Comparison of ENCODE assay signal across 1 fruit fly cellular context in genomic region chr2L:3600847-3601246, dm6.
A peak's percentile ranks its signal among the peaks of the same experiment; 100 is the strongest.
TF ChIP-seq lines count a peak whose summit lies in the region.

No protein-coding gene starts in this region.

TF ChIP-seq in whole organism, embryonic, 481 proteins besides CTCF, POLR2A, EP300 and RAD21 (continued from another document and continues in another):
- TF ChIP-seq bsh (GFP tag; optimal IDR thresholded peaks at IDR 0.05; lab: Kevin White, UChicago): peak in 1 of 2 experiments; percentile 76
- peak; percentile 21 to 30 for TF ChIP-seq Pdp1 (GFP tag; optimal IDR thresholded peaks at IDR 0.05; lab: Kevin White, UChicago)
- TF ChIP-seq row (GFP tag; IDR thresholded peaks at IDR 0.05; lab: Robert Waterston, UW): peak; percentile 48; the same call in 2 of the 3 replicates
- TF ChIP-seq CG3407 (GFP tag; optimal IDR thresholded peaks at IDR 0.05; lab: Kevin White, UChicago): no peak
- TF ChIP-seq CG10543 (GFP tag; optimal IDR thresholded peaks at IDR 0.05; lab: Kevin White, UChicago): no peak
- TF ChIP-seq btn (GFP tag; optimal IDR thresholded peaks at IDR 0.05; lab: Kevin White, UChicago): no peak
- TF ChIP-seq Opbp (GFP tag; IDR thresholded peaks at IDR 0.05; lab: Robert Waterston, UW; ENCODE audit: partially characterized antibody): no peak
- no peak for TF ChIP-seq kay (GFP tag; optimal IDR thresholded peaks at IDR 0.05; lab: Kevin White, UChicago)
- 0 out of 3 replicates have a peak, but pooled peaks have one; percentile 22 for TF ChIP-seq CG2199 (GFP tag; IDR thresholded peaks at IDR 0.05; lab: Robert Waterston, UW)
- no peak for TF ChIP-seq her (GFP tag; optimal IDR thresholded peaks at IDR 0.05; lab: Kevin White, UChicago)
- TF ChIP-seq chm (GFP tag; IDR thresholded peaks at IDR 0.05; lab: Robert Waterston, UW): peak; percentile 82
- TF ChIP-seq Taf1 (GFP tag; IDR thresholded peaks at IDR 0.05; lab: Robert Waterston, UW): no peak
- TF ChIP-seq fd3F (GFP tag; optimal IDR thresholded peaks at IDR 0.05; lab: Kevin White, UChicago): no peak
- no peak for TF ChIP-seq cas (GFP tag; IDR thresholded peaks at IDR 0.05; lab: Robert Waterston, UW)
- no peak for TF ChIP-seq danr (GFP tag; IDR thresholded peaks at IDR 0.05; lab: Robert Waterston, UW)
- no peak for TF ChIP-seq BEAF-32 (GFP tag; optimal IDR thresholded peaks at IDR 0.05; lab: Kevin White, UChicago)
- peak; percentile 4 for TF ChIP-seq Elba2 (GFP tag; optimal IDR thresholded peaks at IDR 0.05; lab: Kevin White, UChicago)
- TF ChIP-seq p53 (GFP tag; optimal IDR thresholded peaks at IDR 0.05; lab: Kevin White, UChicago): no peak
- TF ChIP-seq Dek (tag; optimal IDR thresholded peaks at IDR 0.05; lab: Kevin White, UChicago): no peak
- TF ChIP-seq CG2889 (GFP tag; IDR thresholded peaks at IDR 0.05; lab: Robert Waterston, UW): no peak
- TF ChIP-seq sr (GFP tag; IDR thresholded peaks at IDR 0.05; lab: Robert Waterston, UW): no peak
- TF ChIP-seq CG18476 (GFP tag; optimal IDR thresholded peaks at IDR 0.05; lab: Kevin White, UChicago): no peak
- TF ChIP-seq crp (GFP tag; optimal IDR thresholded peaks at IDR 0.05; lab: Kevin White, UChicago): no peak
- no peak for TF ChIP-seq CG17186 (GFP tag; optimal IDR thresholded peaks at IDR 0.05; lab: Kevin White, UChicago)
- TF ChIP-seq CG11093 (GFP tag; IDR thresholded peaks at IDR 0.05; lab: Robert Waterston, UW): no peak
- TF ChIP-seq NfI (GFP tag; optimal IDR thresholded peaks at IDR 0.05; lab: Kevin White, UChicago): no peak
- peak; percentile 51 for TF ChIP-seq unpg (GFP tag; optimal IDR thresholded peaks at IDR 0.05; lab: Kevin White, UChicago)
- TF ChIP-seq CG17568 (GFP tag; optimal IDR thresholded peaks at IDR 0.05; lab: Kevin White, UChicago): no peak
- no peak for TF ChIP-seq Nf-YC (tag; optimal IDR thresholded peaks at IDR 0.05; lab: Kevin White, UChicago)
- no peak for TF ChIP-seq CG34376 (GFP tag; optimal IDR thresholded peaks at IDR 0.05; lab: Kevin White, UChicago)
- no peak for TF ChIP-seq CG9215 (GFP tag; IDR thresholded peaks at IDR 0.05; lab: Robert Waterston, UW)
- no peak for TF ChIP-seq Eip74EF (GFP tag; optimal IDR thresholded peaks at IDR 0.05; lab: Kevin White, UChicago)
- TF ChIP-seq onecut (GFP tag; IDR thresholded peaks at IDR 0.05; lab: Robert Waterston, UW): no peak
- no peak for TF ChIP-seq CG9437 (GFP tag; optimal IDR thresholded peaks at IDR 0.05; lab: Kevin White, UChicago)
- no peak for TF ChIP-seq CG18764 (GFP tag; optimal IDR thresholded peaks at IDR 0.05; lab: Kevin White, UChicago)
- no peak for TF ChIP-seq CG12769 (tag; optimal IDR thresholded peaks at IDR 0.05; lab: Kevin White, UChicago)
- TF ChIP-seq mirr (GFP tag; optimal IDR thresholded peaks at IDR 0.05; lab: Kevin White, UChicago): no peak
- TF ChIP-seq Trl (optimal IDR thresholded peaks at IDR 0.05; lab: Kevin White, UChicago): no peak
- TF ChIP-seq Trl (GFP tag; optimal IDR thresholded peaks at IDR 0.05; lab: Kevin White, UChicago): peak; percentile 26
- TF ChIP-seq sd (tag; optimal IDR thresholded peaks at IDR 0.05; lab: Kevin White, UChicago): no peak
- TF ChIP-seq CG17612 (GFP tag; IDR thresholded peaks at IDR 0.05; lab: Robert Waterston, UW): no peak
- no peak for TF ChIP-seq Lhr (GFP tag; optimal IDR thresholded peaks at IDR 0.05; lab: Kevin White, UChicago)
- TF ChIP-seq ap (GFP tag; IDR thresholded peaks at IDR 0.05; lab: Robert Waterston, UW): no peak
- no peak for TF ChIP-seq Mad (GFP tag; optimal IDR thresholded peaks at IDR 0.05; lab: Kevin White, UChicago)
- no peak for TF ChIP-seq CG10654 (GFP tag; optimal IDR thresholded peaks at IDR 0.05; lab: Kevin White, UChicago)
- TF ChIP-seq Oaz (GFP tag; IDR thresholded peaks at IDR 0.05; lab: Robert Waterston, UW): no peak
- TF ChIP-seq E2f2 (GFP tag; IDR thresholded peaks at IDR 0.05; lab: Robert Waterston, UW): no peak
- no peak for TF ChIP-seq CG2678 (tag; optimal IDR thresholded peaks at IDR 0.05; lab: Kevin White, UChicago)
- TF ChIP-seq Xrp1 (GFP tag; IDR thresholded peaks at IDR 0.05; lab: Robert Waterston, UW): peak; percentile 72
- no peak for TF ChIP-seq Max (GFP tag; optimal IDR thresholded peaks at IDR 0.05; lab: Kevin White, UChicago)
- no peak for TF ChIP-seq tna (GFP tag; IDR thresholded peaks at IDR 0.05; lab: Robert Waterston, UW; ENCODE audit: partially characterized antibody)
- TF ChIP-seq Fer1 (GFP tag; optimal IDR thresholded peaks at IDR 0.05; lab: Kevin White, UChicago): no peak
- no peak for TF ChIP-seq ato (GFP tag; IDR thresholded peaks at IDR 0.05; lab: Robert Waterston, UW; ENCODE audit: partially characterized antibody)
- no peak for TF ChIP-seq CG16779 (GFP tag; IDR thresholded peaks at IDR 0.05; lab: Robert Waterston, UW)
- no peak for TF ChIP-seq insv (GFP tag; optimal IDR thresholded peaks at IDR 0.05; lab: Kevin White, UChicago)
- no peak for TF ChIP-seq CG6813 (GFP tag; optimal IDR thresholded peaks at IDR 0.05; lab: Kevin White, UChicago)
- no peak for TF ChIP-seq CG6765 (GFP tag; optimal IDR thresholded peaks at IDR 0.05; lab: Kevin White, UChicago)
- peak; percentile 37 for TF ChIP-seq grau (tag; optimal IDR thresholded peaks at IDR 0.05; lab: Kevin White, UChicago)
- TF ChIP-seq CG9817 (tag; optimal IDR thresholded peaks at IDR 0.05; lab: Kevin White, UChicago): no peak
- TF ChIP-seq CG10321 (GFP tag; IDR thresholded peaks at IDR 0.05; lab: Robert Waterston, UW): no peak
- TF ChIP-seq ind (GFP tag; optimal IDR thresholded peaks at IDR 0.05; lab: Kevin White, UChicago): no peak
- TF ChIP-seq CG30403 (GFP tag; optimal IDR thresholded peaks at IDR 0.05; lab: Kevin White, UChicago): peak; percentile 18
- no peak for TF ChIP-seq emc (GFP tag; optimal IDR thresholded peaks at IDR 0.05; lab: Kevin White, UChicago)
- no peak for TF ChIP-seq pfk (GFP tag; optimal IDR thresholded peaks at IDR 0.05; lab: Kevin White, UChicago)
- TF ChIP-seq nau (GFP tag; optimal IDR thresholded peaks at IDR 0.05; lab: Kevin White, UChicago): no peak
- TF ChIP-seq jing (GFP tag; optimal IDR thresholded peaks at IDR 0.05; lab: Kevin White, UChicago): peak; percentile 19
- TF ChIP-seq CG2712 (tag; optimal IDR thresholded peaks at IDR 0.05; lab: Kevin White, UChicago): peak; percentile 62
- TF ChIP-seq caup (GFP tag; optimal IDR thresholded peaks at IDR 0.05; lab: Kevin White, UChicago; ENCODE audit: severe bottlenecking): no peak
- no peak for TF ChIP-seq Dfd (GFP tag; optimal IDR thresholded peaks at IDR 0.05; lab: Kevin White, UChicago)
- TF ChIP-seq CG6689 (GFP tag; IDR thresholded peaks at IDR 0.05; lab: Robert Waterston, UW): no peak
- no peak for TF ChIP-seq ems (GFP tag; optimal IDR thresholded peaks at IDR 0.05; lab: Kevin White, UChicago)
- peak; percentile 57; the same call in 1 of the 3 replicates for TF ChIP-seq otp (GFP tag; IDR thresholded peaks at IDR 0.05; lab: Robert Waterston, UW)
- no peak for TF ChIP-seq Meics (GFP tag; optimal IDR thresholded peaks at IDR 0.05; lab: Kevin White, UChicago)
- no peak for TF ChIP-seq CG2120 (GFP tag; optimal IDR thresholded peaks at IDR 0.05; lab: Kevin White, UChicago)
- TF ChIP-seq Bteb2 (GFP tag; optimal IDR thresholded peaks at IDR 0.05; lab: Kevin White, UChicago): no peak
- TF ChIP-seq E2f1 (GFP tag; IDR thresholded peaks at IDR 0.05; lab: Robert Waterston, UW): no peak
- TF ChIP-seq CG10366 (GFP tag; IDR thresholded peaks at IDR 0.05; lab: Robert Waterston, UW): no peak; the same call in 1 of the 2 replicates
- TF ChIP-seq crol (GFP tag; IDR thresholded peaks at IDR 0.05; lab: Robert Waterston, UW): no peak
- peak; percentile 43; the same call in 1 of the 2 replicates for TF ChIP-seq CG32772 (GFP tag; IDR thresholded peaks at IDR 0.05; lab: Robert Waterston, UW)
- TF ChIP-seq Sox102F (GFP tag; optimal IDR thresholded peaks at IDR 0.05; lab: Kevin White, UChicago): no peak
- TF ChIP-seq CG8478 (optimal IDR thresholded peaks at IDR 0.05; lab: Kevin White, UChicago): no peak
- no peak for TF ChIP-seq maf-S (GFP tag; optimal IDR thresholded peaks at IDR 0.05; lab: Kevin White, UChicago)
- TF ChIP-seq da (GFP tag; optimal IDR thresholded peaks at IDR 0.05; lab: Kevin White, UChicago): no peak
- no peak for TF ChIP-seq pho (GFP tag; optimal IDR thresholded peaks at IDR 0.05; lab: Kevin White, UChicago)
- peak; percentile 19; the same call in 1 of the 2 replicates for TF ChIP-seq H2.0 (GFP tag; IDR thresholded peaks at IDR 0.05; lab: Robert Waterston, UW)
- no peak for TF ChIP-seq CG33213 (GFP tag; optimal IDR thresholded peaks at IDR 0.05; lab: Kevin White, UChicago)
- TF ChIP-seq CG7839 (tag; optimal IDR thresholded peaks at IDR 0.05; lab: Kevin White, UChicago): peak; percentile 33
- TF ChIP-seq shn (GFP tag; optimal IDR thresholded peaks at IDR 0.05; lab: Kevin White, UChicago): no peak
- no peak for TF ChIP-seq slbo (GFP tag; IDR thresholded peaks at IDR 0.05; lab: Robert Waterston, UW)
- no peak for TF ChIP-seq crc (GFP tag; optimal IDR thresholded peaks at IDR 0.05; lab: Kevin White, UChicago)
- no peak for TF ChIP-seq Hand (GFP tag; optimal IDR thresholded peaks at IDR 0.05; lab: Kevin White, UChicago)
- TF ChIP-seq Bdp1 (GFP tag; optimal IDR thresholded peaks at IDR 0.05; lab: Kevin White, UChicago): no peak
- no peak for TF ChIP-seq fu2 (GFP tag; optimal IDR thresholded peaks at IDR 0.05; lab: Kevin White, UChicago)
- TF ChIP-seq CG10147 (GFP tag; optimal IDR thresholded peaks at IDR 0.05; lab: Kevin White, UChicago): no peak
- no peak for TF ChIP-seq disco-r (GFP tag; optimal IDR thresholded peaks at IDR 0.05; lab: Kevin White, UChicago)
- no peak for TF ChIP-seq ken (GFP tag; IDR thresholded peaks at IDR 0.05; lab: Robert Waterston, UW)
- peak; percentile 13 for TF ChIP-seq Spps (tag; optimal IDR thresholded peaks at IDR 0.05; lab: Kevin White, UChicago)
- TF ChIP-seq CG9876 (GFP tag; optimal IDR thresholded peaks at IDR 0.05; lab: Kevin White, UChicago): no peak
- no peak for TF ChIP-seq ttk (GFP tag; IDR thresholded peaks at IDR 0.05; lab: Robert Waterston, UW)
- TF ChIP-seq Lim3 (GFP tag; IDR thresholded peaks at IDR 0.05; lab: Robert Waterston, UW): no peak
- TF ChIP-seq al (GFP tag; IDR thresholded peaks at IDR 0.05; lab: Robert Waterston, UW): no peak
- no peak for TF ChIP-seq hbn (GFP tag; IDR thresholded peaks at IDR 0.05; lab: Robert Waterston, UW; ENCODE audit: partially characterized antibody)
- 0 out of 2 replicates have a peak, but pooled peaks have one; percentile 16 for TF ChIP-seq CG3847 (GFP tag; IDR thresholded peaks at IDR 0.05; lab: Robert Waterston, UW)
- TF ChIP-seq CG16863 (GFP tag; optimal IDR thresholded peaks at IDR 0.05; lab: Kevin White, UChicago): peak; percentile 26
- no peak for TF ChIP-seq CG4282 (GFP tag; optimal IDR thresholded peaks at IDR 0.05; lab: Kevin White, UChicago)
- TF ChIP-seq stwl (tag; optimal IDR thresholded peaks at IDR 0.05; lab: Kevin White, UChicago): no peak
- TF ChIP-seq sens (GFP tag; lab: Kevin White, UChicago): peak; percentile 93
- TF ChIP-seq CG13296 (GFP tag; optimal IDR thresholded peaks at IDR 0.05; lab: Kevin White, UChicago): no peak
- TF ChIP-seq Side (GFP tag; optimal IDR thresholded peaks at IDR 0.05; lab: Kevin White, UChicago): peak; percentile 30
- TF ChIP-seq Dad (GFP tag; optimal IDR thresholded peaks at IDR 0.05; lab: Kevin White, UChicago): no peak
- TF ChIP-seq CG17359 (tag; optimal IDR thresholded peaks at IDR 0.05; lab: Kevin White, UChicago): no peak
- no peak for TF ChIP-seq D (optimal IDR thresholded peaks at IDR 0.05; lab: Kevin White, UChicago)
- TF ChIP-seq D (GFP tag; optimal IDR thresholded peaks at IDR 0.05; lab: Kevin White, UChicago): peak; percentile 24
- no peak for TF ChIP-seq so (GFP tag; IDR thresholded peaks at IDR 0.05; lab: Robert Waterston, UW)
- peak; percentile 25 for TF ChIP-seq Atf-2 (GFP tag; optimal IDR thresholded peaks at IDR 0.05; lab: Kevin White, UChicago)
- no peak for TF ChIP-seq CG7357 (GFP tag; IDR thresholded peaks at IDR 0.05; lab: Robert Waterston, UW)
- no peak for TF ChIP-seq trh (GFP tag; optimal IDR thresholded peaks at IDR 0.05; lab: Kevin White, UChicago)
- TF ChIP-seq ranshi (GFP tag; IDR thresholded peaks at IDR 0.05; lab: Robert Waterston, UW): peak; percentile 27; the same call in 1 of the 2 replicates
- peak; percentile 21 for TF ChIP-seq CG1602 (GFP tag; optimal IDR thresholded peaks at IDR 0.05; lab: Kevin White, UChicago)
- peak; percentile 50 for TF ChIP-seq CG4820 (GFP tag; optimal IDR thresholded peaks at IDR 0.05; lab: Kevin White, UChicago)
- no peak for TF ChIP-seq CG17385 (GFP tag; optimal IDR thresholded peaks at IDR 0.05; lab: Kevin White, UChicago)
- TF ChIP-seq esg (GFP tag; conservative IDR thresholded peaks at IDR 0.05; lab: Robert Waterston, UW): 0 out of 2 replicates have a peak, but pooled peaks have one; percentile 13
- TF ChIP-seq CG10267 (tag; optimal IDR thresholded peaks at IDR 0.05; lab: Kevin White, UChicago): peak; percentile 29
- no peak for TF ChIP-seq sima (GFP tag; optimal IDR thresholded peaks at IDR 0.05; lab: Kevin White, UChicago)
- no peak for TF ChIP-seq CG2875 (GFP tag; optimal IDR thresholded peaks at IDR 0.05; lab: Kevin White, UChicago)
- no peak for TF ChIP-seq CG43689 (GFP tag; IDR thresholded peaks at IDR 0.05; lab: Robert Waterston, UW)
- TF ChIP-seq HLH4C (GFP tag; IDR thresholded peaks at IDR 0.05; lab: Robert Waterston, UW; ENCODE audit: partially characterized antibody): no peak
- TF ChIP-seq CG17328 (GFP tag; IDR thresholded peaks at IDR 0.05; lab: Robert Waterston, UW): peak; percentile 71
- TF ChIP-seq HLHmδ (GFP tag; optimal IDR thresholded peaks at IDR 0.05; lab: Kevin White, UChicago): no peak
- TF ChIP-seq Blimp-1 (GFP tag; optimal IDR thresholded peaks at IDR 0.05; lab: Kevin White, UChicago): peak; percentile 22
- no peak for TF ChIP-seq CG8281 (tag; optimal IDR thresholded peaks at IDR 0.05; lab: Kevin White, UChicago)
- no peak for TF ChIP-seq CrebB (tag; optimal IDR thresholded peaks at IDR 0.05; lab: Kevin White, UChicago)
- no peak for TF ChIP-seq CG8359 (GFP tag; optimal IDR thresholded peaks at IDR 0.05; lab: Kevin White, UChicago; ENCODE audit: borderline replicate concordance)
- no peak for TF ChIP-seq bowl (GFP tag; IDR thresholded peaks at IDR 0.05; lab: Robert Waterston, UW)
- TF ChIP-seq HLH54F (GFP tag; optimal IDR thresholded peaks at IDR 0.05; lab: Kevin White, UChicago): no peak
- TF ChIP-seq eyg (GFP tag; optimal IDR thresholded peaks at IDR 0.05; lab: Kevin White, UChicago): no peak
- no peak for TF ChIP-seq Ets97D (GFP tag; optimal IDR thresholded peaks at IDR 0.05; lab: Kevin White, UChicago)
- TF ChIP-seq fd102C (GFP tag; optimal IDR thresholded peaks at IDR 0.05; lab: Kevin White, UChicago): peak; percentile 38
